Worm (Caenorhabditis elegans): ENCODE data around the gene C55A6.4.

DNA sequence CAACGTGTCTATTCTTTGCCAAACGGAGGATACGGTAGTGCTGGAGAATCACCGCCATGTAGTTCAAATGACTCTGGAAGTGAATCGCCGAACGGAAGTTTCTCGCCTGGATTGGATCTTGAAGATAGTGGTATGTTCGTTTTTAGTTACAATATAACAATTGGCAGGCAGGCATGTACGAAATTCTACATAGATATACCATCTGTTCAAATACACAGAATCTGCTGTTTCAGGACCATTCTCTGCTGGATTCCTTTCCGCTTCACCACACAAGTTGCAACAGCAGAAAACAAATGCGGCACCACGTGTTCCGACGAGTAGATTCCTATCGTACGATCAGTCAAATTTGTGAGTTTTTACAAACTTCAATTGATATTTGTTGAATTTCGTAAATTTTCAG, 21.8 kb upstream of the C55A6.4 start:
- TF ChIP-seq unc-62 (GFP tag; optimal IDR thresholded peaks at IDR 0.05) (no peak), ceh-82 (tag; optimal IDR thresholded peaks at IDR 0.05) (no peak), R02D3.7 (tag; optimal IDR thresholded peaks at IDR 0.05) (no peak), ama-1 (optimal IDR thresholded peaks at IDR 0.05) (no peak), ztf-11 (tag; optimal IDR thresholded peaks at IDR 0.05) (no peak), pqm-1 (tag; optimal IDR thresholded peaks at IDR 0.05) (no peak), nhr-77 (tag; optimal IDR thresholded peaks at IDR 0.05) (no peak), lin-39 (tag; optimal IDR thresholded peaks at IDR 0.05) (no peak), egl-5 (tag; optimal IDR thresholded peaks at IDR 0.05) (no peak)
